1 fruit fly cellular context compared by ENCODE assay signal in genomic region chr3L:14665802-14666351, dm6.
TF ChIP-seq lines count a peak whose summit lies in the region.

No protein-coding gene starts in this region.

TF ChIP-seq in whole organism, embryonic, 481 proteins besides CTCF, POLR2A, EP300 and RAD21 (continued from another document):
- TF ChIP-seq Med (GFP tag; lab: Kevin White, UChicago), result peak; percentile 99
- TF ChIP-seq gt (GFP tag; IDR thresholded peaks at IDR 0.05; lab: Robert Waterston, UW), result peak; percentile 57
- TF ChIP-seq gfzf (GFP tag; optimal IDR thresholded peaks at IDR 0.05; lab: Kevin White, UChicago), result no peak
- TF ChIP-seq NC2α (GFP tag; optimal IDR thresholded peaks at IDR 0.05; lab: Kevin White, UChicago), result peak; percentile 86
- TF ChIP-seq Ptx1 (GFP tag; IDR thresholded peaks at IDR 0.05; lab: Robert Waterston, UW), result peak; percentile 86
- TF ChIP-seq btn (GFP tag; optimal IDR thresholded peaks at IDR 0.05; lab: Kevin White, UChicago), result peak; percentile 88
- no peak for TF ChIP-seq corto (GFP tag; optimal IDR thresholded peaks at IDR 0.05; lab: Kevin White, UChicago)
- peak; percentile 84 for TF ChIP-seq CG11398 (GFP tag; optimal IDR thresholded peaks at IDR 0.05; lab: Kevin White, UChicago)
- peak; percentile 80 for TF ChIP-seq Hand (GFP tag; optimal IDR thresholded peaks at IDR 0.05; lab: Kevin White, UChicago)
- TF ChIP-seq Gug (GFP tag; IDR thresholded peaks at IDR 0.05; lab: Robert Waterston, UW), result peak; percentile 80
- peak; percentile 2 for TF ChIP-seq luna (GFP tag; optimal IDR thresholded peaks at IDR 0.05; lab: Kevin White, UChicago)
- peak; percentile 54 for TF ChIP-seq Jarid2 (GFP tag; optimal IDR thresholded peaks at IDR 0.05; lab: Kevin White, UChicago)
- TF ChIP-seq Dip2 (GFP tag; IDR thresholded peaks at IDR 0.05; lab: Robert Waterston, UW), result no peak
- TF ChIP-seq bcd (GFP tag; optimal IDR thresholded peaks at IDR 0.05; lab: Kevin White, UChicago), result peak; percentile 88
- TF ChIP-seq CG33557 (GFP tag; optimal IDR thresholded peaks at IDR 0.05; lab: Kevin White, UChicago), result peak; percentile 82
- TF ChIP-seq CG11560 (tag; IDR thresholded peaks at IDR 0.05; lab: Robert Waterston, UW), result peak; percentile 64; the same call in 1 of the 3 replicates
- peak; percentile 84 for TF ChIP-seq CG10959 (GFP tag; IDR thresholded peaks at IDR 0.05; lab: Robert Waterston, UW)
- peak; percentile 61 for TF ChIP-seq CG18011 (GFP tag; optimal IDR thresholded peaks at IDR 0.05; lab: Kevin White, UChicago)
- TF ChIP-seq onecut (GFP tag; IDR thresholded peaks at IDR 0.05; lab: Robert Waterston, UW), result peak; percentile 88
- peak; percentile 49 for TF ChIP-seq Fer2 (tag; optimal IDR thresholded peaks at IDR 0.05; lab: Kevin White, UChicago)
- TF ChIP-seq ewg (GFP tag; optimal IDR thresholded peaks at IDR 0.05; lab: Kevin White, UChicago), result peak; percentile 82
- TF ChIP-seq psq (GFP tag; optimal IDR thresholded peaks at IDR 0.05; lab: Kevin White, UChicago), result peak; percentile 54
- no peak for TF ChIP-seq Tbp (GFP tag; optimal IDR thresholded peaks at IDR 0.05; lab: Kevin White, UChicago)
- peak; percentile 80 for TF ChIP-seq HHEX (GFP tag; optimal IDR thresholded peaks at IDR 0.05; lab: Kevin White, UChicago)
- no peak for TF ChIP-seq Hr39 (optimal IDR thresholded peaks at IDR 0.05; lab: Kevin White, UChicago)
- TF ChIP-seq Stat92E (GFP tag; optimal IDR thresholded peaks at IDR 0.05; lab: Kevin White, UChicago), result peak in 1 of 3 experiments; percentile 60
- TF ChIP-seq Hmr (GFP tag; optimal IDR thresholded peaks at IDR 0.05; lab: Kevin White, UChicago), result peak; percentile 87
- TF ChIP-seq nmo (GFP tag; optimal IDR thresholded peaks at IDR 0.05; lab: Kevin White, UChicago), result peak; percentile 91
- peak; percentile 74 for TF ChIP-seq Fer3 (tag; optimal IDR thresholded peaks at IDR 0.05; lab: Kevin White, UChicago)
- TF ChIP-seq CG1529 (GFP tag; optimal IDR thresholded peaks at IDR 0.05; lab: Kevin White, UChicago), result peak; percentile 86
- peak; percentile 90 for TF ChIP-seq CG15601 (tag; optimal IDR thresholded peaks at IDR 0.05; lab: Kevin White, UChicago)
- TF ChIP-seq CG18599 (GFP tag; optimal IDR thresholded peaks at IDR 0.05; lab: Kevin White, UChicago), result peak; percentile 94
- TF ChIP-seq lab (GFP tag; optimal IDR thresholded peaks at IDR 0.05; lab: Kevin White, UChicago), result peak; percentile 93
- TF ChIP-seq Gsc (GFP tag; IDR thresholded peaks at IDR 0.05; lab: Robert Waterston, UW), result no peak; the same call in 1 of the 2 replicates
- TF ChIP-seq CG8765 (GFP tag; IDR thresholded peaks at IDR 0.05; lab: Robert Waterston, UW), result peak; percentile 73
- TF ChIP-seq Mes4 (GFP tag; optimal IDR thresholded peaks at IDR 0.05; lab: Kevin White, UChicago), result peak; percentile 88
- TF ChIP-seq CG5180 (GFP tag; optimal IDR thresholded peaks at IDR 0.05; lab: Kevin White, UChicago), result peak; percentile 78
